Fruit fly (Drosophila melanogaster) whole organism: ENCODE results near the gene CG11619.

Source experiments
- CG8478 ChIP-seq: fragments of >200 bp; optimal IDR thresholded peaks from 2 replicates; lab custom pipeline; 2018; ENCODE audit warnings: inconsistent platforms
- EcR ChIP-seq, 2 experiments: fragments of >200 bp; optimal IDR thresholded peaks; 2 replicates each; lab custom pipeline; 2017; ENCODE audit warnings: missing biosample characterization in 2 of 2, missing genetic modification characterization in 2 of 2, missing genetic modification reagents in 2 of 2

- TF ChIP-seq CG8478 (lab: Kevin White, UChicago) (no peak), EcR (GFP tag; optimal IDR thresholded peaks at IDR 0.05; lab: Kevin White, UChicago) (no peak)
These were observed 19.7 kb downstream of the CG11619 start for dm6 chr3L:18968193-18968969.
